Fruit fly (Drosophila melanogaster) whole organism, prepupa: ENCODE measurements around the gene Acp95EF.

Experiments used
- CG10631 ChIP-seq: fragments of 200-800 bp; sonication (Bioruptor generic); optimal IDR thresholded peaks from 2 replicates; lab custom pipeline; 2016; ENCODE audit warnings: missing biosample characterization, missing genetic modification characterization
- CG10669 ChIP-seq: fragments of 200-800 bp; sonication (Bioruptor generic); optimal IDR thresholded peaks from 3 replicates; lab custom pipeline; 2018; ENCODE audit warnings: missing biosample characterization, mild to moderate bottlenecking, missing genetic modification characterization, moderate library complexity
- CG11294 ChIP-seq: fragments of 200-800 bp; sonication (Bioruptor generic); IDR thresholded peaks from 2 replicates; pipeline ENCODE4 v1.3.6; 2022; ENCODE audit warnings: missing biosample characterization, missing genetic modification characterization
- CG11902 ChIP-seq: fragments of 200-800 bp; sonication (Bioruptor generic); optimal IDR thresholded peaks from 3 replicates; lab custom pipeline; 2016; ENCODE audit warnings: missing biosample characterization, missing genetic modification characterization
- CG15336 ChIP-seq: fragments of 200-800 bp; sonication (Bioruptor generic); IDR thresholded peaks from 2 replicates; pipeline ENCODE4 v1.3.6; 2022; ENCODE audit warnings: missing biosample characterization, missing genetic modification characterization
- CG16779 ChIP-seq: fragments of 200-800 bp; sonication (Bioruptor generic); optimal IDR thresholded peaks from 3 replicates; lab custom pipeline; 2017; ENCODE audit warnings: missing biosample characterization, mild to moderate bottlenecking, missing genetic modification characterization
- CG3032 ChIP-seq: fragments of 200-800 bp; optimal IDR thresholded peaks from 2 replicates; lab custom pipeline; 2019; ENCODE audit warnings: missing biosample characterization, mild to moderate bottlenecking, missing genetic modification characterization, moderate library complexity
- CG31627 ChIP-seq: fragments of 200-800 bp; sonication (Bioruptor generic); optimal IDR thresholded peaks from 3 replicates; lab custom pipeline; 2016; ENCODE audit warnings: missing biosample characterization, missing genetic modification characterization
- CG34406 ChIP-seq: fragments of 200-800 bp; sonication (Bioruptor generic); optimal IDR thresholded peaks from 3 replicates; lab custom pipeline; 2016; ENCODE audit warnings: missing biosample characterization, missing genetic modification characterization
- CG3919 ChIP-seq: fragments of 200-800 bp; sonication (Bioruptor generic); optimal IDR thresholded peaks from 3 replicates; lab custom pipeline; 2016; ENCODE audit warnings: missing biosample characterization, missing genetic modification characterization
- CG4318 ChIP-seq: fragments of 200-800 bp; sonication (Bioruptor generic); optimal IDR thresholded peaks from 3 replicates; lab custom pipeline; 2017; ENCODE audit warnings: missing biosample characterization, mild to moderate bottlenecking, missing genetic modification characterization
- CG6163 ChIP-seq: fragments of 200-800 bp; sonication (Bioruptor generic); IDR thresholded peaks from 3 replicates; pipeline ENCODE4 v1.3.6; 2022; ENCODE audit warnings: missing biosample characterization, missing genetic modification characterization
- CG6276 ChIP-seq: fragments of 200-800 bp; sonication (Bioruptor generic); optimal IDR thresholded peaks from 2 replicates; lab custom pipeline; 2017; ENCODE audit warnings: missing biosample characterization, mild to moderate bottlenecking, missing genetic modification characterization
- CG6792 ChIP-seq: fragments of 200-800 bp; sonication (Bioruptor generic); optimal IDR thresholded peaks from 3 replicates; lab custom pipeline; 2016; ENCODE audit warnings: missing biosample characterization, missing genetic modification characterization
- CG6808 ChIP-seq: fragments of 200-800 bp; sonication (Bioruptor generic); optimal IDR thresholded peaks from 3 replicates; lab custom pipeline; 2017; ENCODE audit warnings: missing biosample characterization, missing genetic modification characterization, mild to moderate bottlenecking, moderate library complexity, missing genetic modification reagents
- CG6854 ChIP-seq: fragments of 200-800 bp; sonication (Bioruptor generic); optimal IDR thresholded peaks from 2 replicates; lab custom pipeline; 2017; ENCODE audit warnings: missing biosample characterization, mild to moderate bottlenecking, missing genetic modification characterization
- CG7368 ChIP-seq: fragments of 200-800 bp; sonication (Bioruptor generic); optimal IDR thresholded peaks from 3 replicates; lab custom pipeline; 2016; ENCODE audit warnings: missing biosample characterization, missing genetic modification characterization
- CG8119 ChIP-seq: fragments of 200-800 bp; sonication (Bioruptor generic); IDR thresholded peaks from 3 replicates; pipeline ENCODE4 v1.3.6; 2022; ENCODE audit warnings: missing biosample characterization, missing genetic modification characterization
- CG8319 ChIP-seq: fragments of 200-800 bp; sonication (Bioruptor generic); optimal IDR thresholded peaks from 3 replicates; lab custom pipeline; 2016; ENCODE audit warnings: missing biosample characterization, missing genetic modification characterization
- CG8632 ChIP-seq: fragments of 200-800 bp; sonication (Bioruptor generic); optimal IDR thresholded peaks from 3 replicates; lab custom pipeline; 2016; ENCODE audit warnings: missing biosample characterization, missing genetic modification characterization
- Eip75B ChIP-seq: fragments of 200-800 bp; sonication (Bioruptor generic); optimal IDR thresholded peaks from 3 replicates; lab custom pipeline; 2016; ENCODE audit warnings: missing biosample characterization, missing genetic modification characterization
- Eip78C ChIP-seq: fragments of 200-800 bp; sonication (Bioruptor generic); peaks from one replicate; lab custom pipeline; 2016; ENCODE audit warnings: missing biosample characterization, missing genetic modification characterization
- Eip93F ChIP-seq: fragments of 200-800 bp; sonication (Bioruptor generic); optimal IDR thresholded peaks from 2 replicates; lab custom pipeline; 2016; ENCODE audit warnings: missing biosample characterization, mild to moderate bottlenecking, missing genetic modification characterization
- Ets21C ChIP-seq: fragments of 200-800 bp; sonication (Bioruptor generic); optimal IDR thresholded peaks from 3 replicates; lab custom pipeline; 2016; ENCODE audit warnings: missing biosample characterization, missing genetic modification characterization
- Ets96B ChIP-seq: fragments of 200-800 bp; optimal IDR thresholded peaks from 2 replicates; lab custom pipeline; 2019; ENCODE audit warnings: missing biosample characterization, mild to moderate bottlenecking, missing genetic modification characterization, moderate library complexity
- Gug ChIP-seq: fragments of 200-800 bp; sonication (Bioruptor generic); IDR thresholded peaks from 2 replicates; pipeline ENCODE4 v1.3.6; 2022; ENCODE audit warnings: missing biosample characterization, missing genetic modification characterization
- Hr38 ChIP-seq: sonication (Bioruptor generic); optimal IDR thresholded peaks from 2 replicates; lab custom pipeline; 2016; ENCODE audit warnings: missing biosample characterization, missing genetic modification characterization
- Hr39 ChIP-seq: fragments of 200-800 bp; sonication (Bioruptor generic); optimal IDR thresholded peaks from 2 replicates; lab custom pipeline; 2016; ENCODE audit warnings: missing biosample characterization, missing genetic modification characterization
- Hr4 ChIP-seq: fragments of 200-800 bp; sonication (Bioruptor generic); optimal IDR thresholded peaks from 3 replicates; lab custom pipeline; 2016; ENCODE audit warnings: missing biosample characterization, missing genetic modification characterization
- Lpt ChIP-seq: fragments of 200-800 bp; sonication (Bioruptor generic); optimal IDR thresholded peaks from 3 replicates; lab custom pipeline; 2016; ENCODE audit warnings: missing biosample characterization, missing genetic modification characterization
- Met ChIP-seq: fragments of 200-800 bp; sonication (Bioruptor generic); optimal IDR thresholded peaks from 3 replicates; lab custom pipeline; 2016; ENCODE audit warnings: missing biosample characterization, missing genetic modification characterization
- OdsH ChIP-seq: fragments of 200-800 bp; sonication (Bioruptor generic); optimal IDR thresholded peaks from 3 replicates; lab custom pipeline; 2016; ENCODE audit warnings: missing biosample characterization, missing genetic modification characterization
- Sox102F ChIP-seq: fragments of 200-800 bp; sonication (Bioruptor generic); optimal IDR thresholded peaks from 2 replicates; lab custom pipeline; 2016; ENCODE audit warnings: missing biosample characterization, mild to moderate bottlenecking, missing genetic modification characterization
- Sox14 ChIP-seq: fragments of 200-800 bp; sonication (Bioruptor generic); optimal IDR thresholded peaks from 3 replicates; lab custom pipeline; 2016; ENCODE audit warnings: missing biosample characterization, missing genetic modification characterization
- Sox15 ChIP-seq: fragments of 200-800 bp; sonication (Bioruptor generic); optimal IDR thresholded peaks from 3 replicates; lab custom pipeline; 2016; ENCODE audit warnings: missing biosample characterization, missing genetic modification characterization
- achi ChIP-seq: fragments of 200-800 bp; sonication (Bioruptor generic); optimal IDR thresholded peaks from 3 replicates; lab custom pipeline; 2016; ENCODE audit warnings: missing biosample characterization, missing genetic modification characterization
- acj6 ChIP-seq: fragments of 200-800 bp; sonication (Bioruptor generic); optimal IDR thresholded peaks from 3 replicates; lab custom pipeline; 2016; ENCODE audit warnings: missing biosample characterization, missing genetic modification characterization
- dac ChIP-seq: fragments of 200-800 bp; sonication (Bioruptor generic); optimal IDR thresholded peaks from 2 replicates; lab custom pipeline; 2017; ENCODE audit warnings: missing biosample characterization, mild to moderate bottlenecking, missing genetic modification characterization
- dsx ChIP-seq: fragments of 200-800 bp; optimal IDR thresholded peaks from 3 replicates; lab custom pipeline; 2019; ENCODE audit warnings: missing biosample characterization, mild to moderate bottlenecking, missing genetic modification characterization, moderate library complexity; ENCODE audit not compliant: poor library complexity, severe bottlenecking
- eg ChIP-seq: fragments of 200-800 bp; sonication (Bioruptor generic); IDR thresholded peaks from 3 replicates; pipeline ENCODE4 v1.3.6; 2022; ENCODE audit warnings: missing biosample characterization, missing genetic modification characterization
- esn ChIP-seq: fragments of 200-800 bp; sonication (Bioruptor generic); optimal IDR thresholded peaks from 2 replicates; lab custom pipeline; 2016; ENCODE audit warnings: missing biosample characterization, mild to moderate bottlenecking, missing genetic modification characterization, moderate library complexity
- fd59A ChIP-seq: fragments of 200-800 bp; sonication (Bioruptor generic); optimal IDR thresholded peaks from 2 replicates; lab custom pipeline; 2017; ENCODE audit warnings: missing biosample characterization, mild to moderate bottlenecking, missing genetic modification characterization, missing genetic modification reagents
- fd85E ChIP-seq: fragments of 200-800 bp; sonication (Bioruptor generic); optimal IDR thresholded peaks from 3 replicates; lab custom pipeline; 2016; ENCODE audit warnings: missing biosample characterization, missing genetic modification characterization
- fkh ChIP-seq: fragments of 200-800 bp; sonication (Bioruptor generic); optimal IDR thresholded peaks from 3 replicates; lab custom pipeline; 2017; ENCODE audit warnings: missing biosample characterization, mild to moderate bottlenecking, missing genetic modification characterization, moderate library complexity
- lz ChIP-seq: fragments of 200-800 bp; sonication (Bioruptor generic); optimal IDR thresholded peaks from 3 replicates; lab custom pipeline; 2016; ENCODE audit warnings: missing biosample characterization, missing genetic modification characterization
- net ChIP-seq: fragments of 200-800 bp; sonication (Bioruptor generic); optimal IDR thresholded peaks from 3 replicates; lab custom pipeline; 2016; ENCODE audit warnings: missing biosample characterization, missing genetic modification characterization
- pdm3 ChIP-seq: fragments of 200-800 bp; sonication (Bioruptor generic); optimal IDR thresholded peaks from 3 replicates; lab custom pipeline; 2016; ENCODE audit warnings: missing biosample characterization, missing genetic modification characterization
- salr ChIP-seq, 2 experiments: fragments of 200-800 bp; sonication (Bioruptor generic); optimal IDR thresholded peaks; 3 replicates each; lab custom pipeline; 2016 to 2018; ENCODE audit warnings: missing biosample characterization in 2 of 2, missing genetic modification characterization in 2 of 2, mild to moderate bottlenecking in 1 of 2
- spab ChIP-seq: fragments of 200-800 bp; sonication (Bioruptor generic); optimal IDR thresholded peaks from 2 replicates; lab custom pipeline; 2017; ENCODE audit warnings: missing biosample characterization, mild to moderate bottlenecking, missing genetic modification characterization, missing genetic modification reagents
- ss ChIP-seq, 2 experiments: fragments of 200-800 bp; sonication (Bioruptor generic); optimal IDR thresholded peaks; 2 replicates in 1 of 2; 3 replicates in 1 of 2; lab custom pipeline; 2017 to 2018; ENCODE audit warnings: mild to moderate bottlenecking in 2 of 2, missing biosample characterization in 2 of 2, missing genetic modification characterization in 2 of 2, moderate library complexity in 1 of 2
- vri ChIP-seq: fragments of 200-800 bp; sonication (Bioruptor generic); optimal IDR thresholded peaks from 3 replicates; lab custom pipeline; 2016; ENCODE audit warnings: missing biosample characterization, mild to moderate bottlenecking, missing genetic modification characterization

Acp95EF gene

DNA sequence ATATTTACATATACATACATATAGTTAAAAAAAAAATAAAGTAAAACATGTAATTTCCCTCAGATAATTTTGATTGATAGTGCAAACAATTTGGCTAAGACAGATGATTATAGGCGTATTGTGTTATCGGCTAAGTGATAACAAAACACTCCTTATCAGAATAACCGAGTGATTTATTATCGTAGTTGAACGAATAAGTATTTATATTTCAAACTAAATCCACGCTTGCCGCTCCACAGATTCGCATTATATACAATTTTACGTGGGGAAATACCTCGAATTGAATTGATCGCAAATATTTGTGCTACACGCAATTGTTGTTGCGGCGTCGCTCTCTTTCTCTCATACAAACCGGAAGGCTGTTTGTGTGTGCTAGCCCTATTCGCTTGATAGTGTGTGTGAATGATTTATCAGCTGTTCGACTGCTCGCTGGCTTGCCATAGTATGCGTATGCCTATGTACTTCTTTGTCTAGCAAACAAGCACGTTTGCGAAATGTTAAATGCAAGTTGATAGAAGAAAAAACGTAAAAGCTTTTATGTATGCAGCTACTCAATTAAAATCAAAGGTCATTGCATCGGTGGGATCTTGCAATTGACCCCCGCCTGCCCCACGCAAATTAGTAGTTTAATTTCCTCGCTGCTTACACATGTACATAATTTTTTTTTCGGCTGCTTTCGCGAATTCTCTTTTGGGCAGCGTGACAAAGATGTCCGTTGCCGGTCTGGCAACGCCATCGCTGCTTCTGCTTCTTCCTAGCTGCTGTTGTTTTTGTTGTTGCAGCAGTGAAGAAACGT lies 4.8 kb downstream of the Acp95EF start:
- TF ChIP-seq CG10631, result no peak
- TF ChIP-seq Ets21C (GFP tag; lab: Kevin White, UChicago), result no peak
- TF ChIP-seq eg (GFP tag; lab: Robert Waterston, UW), result 0 out of 3 replicates have a peak, but pooled peaks have one; percentile 48
- no peak for TF ChIP-seq achi
- no peak for TF ChIP-seq CG8119 (GFP tag; lab: Robert Waterston, UW)
- no peak for TF ChIP-seq Met (GFP tag; lab: Kevin White, UChicago)
- no peak for TF ChIP-seq pdm3 (GFP tag; lab: Kevin White, UChicago)
- no peak for TF ChIP-seq CG6808 (GFP tag; lab: Kevin White, UChicago)
- TF ChIP-seq spab (GFP tag; lab: Kevin White, UChicago), result no peak
- TF ChIP-seq OdsH (GFP tag; lab: Kevin White, UChicago), result no peak
- TF ChIP-seq CG15336, result 0 out of 2 replicates have a peak, but pooled peaks have one; percentile 8
- TF ChIP-seq acj6 (GFP tag; lab: Kevin White, UChicago), result no peak
- TF ChIP-seq CG6163 (GFP tag; lab: Robert Waterston, UW), result peak; percentile 31; the same call in 1 of the 3 replicates
- TF ChIP-seq Hr39 (GFP tag; lab: Kevin White, UChicago), result no peak
- TF ChIP-seq salr (GFP tag; optimal IDR thresholded peaks at IDR 0.05; lab: Kevin White, UChicago), result no peak
- no peak for TF ChIP-seq CG6276 (GFP tag; lab: Kevin White, UChicago)
- TF ChIP-seq CG3032 (tag; lab: Kevin White, UChicago), result peak; percentile 36
- TF ChIP-seq CG16779 (tag; lab: Kevin White, UChicago), result no peak
- no peak for TF ChIP-seq Sox15 (GFP tag; lab: Kevin White, UChicago)
- no peak for TF ChIP-seq dac
- no peak for TF ChIP-seq CG4318 (GFP tag; lab: Kevin White, UChicago)
- TF ChIP-seq dsx, result peak; percentile 64
- TF ChIP-seq CG10669, result no peak
- no peak for TF ChIP-seq fd85E
- peak in 1 of 2 experiments; percentile 44 for TF ChIP-seq ss (GFP tag; optimal IDR thresholded peaks at IDR 0.05; lab: Kevin White, UChicago)
- TF ChIP-seq esn, result peak; percentile 13
- TF ChIP-seq CG11294 (GFP tag; lab: Robert Waterston, UW), result no peak
- TF ChIP-seq vri (GFP tag; lab: Kevin White, UChicago), result no peak
- TF ChIP-seq Eip75B (GFP tag; lab: Kevin White, UChicago), result no peak
- TF ChIP-seq Eip78C (GFP tag; lab: Kevin White, UChicago), result peak; percentile 60
- peak; percentile 21 for TF ChIP-seq CG6854
- no peak for TF ChIP-seq CG3919 (GFP tag; lab: Kevin White, UChicago)
- no peak for TF ChIP-seq CG7368
- TF ChIP-seq fkh, result peak; percentile 59
- no peak for TF ChIP-seq CG34406 (GFP tag; lab: Kevin White, UChicago)
- TF ChIP-seq Sox14, result peak; percentile 72
- TF ChIP-seq Eip93F (GFP tag; lab: Kevin White, UChicago), result no peak
- TF ChIP-seq CG8319 (GFP tag; lab: Kevin White, UChicago), result no peak
- 0 out of 2 replicates have a peak, but pooled peaks have one; percentile 25 for TF ChIP-seq Gug (GFP tag; lab: Robert Waterston, UW)
- TF ChIP-seq Sox102F (GFP tag; lab: Kevin White, UChicago), result no peak
- no peak for TF ChIP-seq Hr4 (GFP tag; lab: Kevin White, UChicago)
- no peak for TF ChIP-seq CG6792
- no peak for TF ChIP-seq Hr38 (GFP tag; lab: Kevin White, UChicago)
- no peak for TF ChIP-seq CG31627 (GFP tag; lab: Kevin White, UChicago)
- no peak for TF ChIP-seq CG8632 (GFP tag; lab: Kevin White, UChicago)
- no peak for TF ChIP-seq net (GFP tag; lab: Kevin White, UChicago)
- TF ChIP-seq Lpt (GFP tag; lab: Kevin White, UChicago), result no peak
- peak; percentile 11 for TF ChIP-seq Ets96B (tag; lab: Kevin White, UChicago)
- TF ChIP-seq fd59A, result peak; percentile 38
- TF ChIP-seq CG11902 (GFP tag; lab: Kevin White, UChicago), result no peak
- TF ChIP-seq lz (GFP tag; lab: Kevin White, UChicago), result no peak
